Fruit fly (Drosophila melanogaster) whole organism, pupa: ENCODE measurements around the gene cDIP.

Experiments used
- CG10348 ChIP-seq: fragments of 200-800 bp; sonication (Bioruptor generic); IDR thresholded peaks from 2 replicates; pipeline ENCODE4 v1.3.6; 2022; ENCODE audit warnings: missing biosample characterization, missing genetic modification characterization
- CG12605 ChIP-seq: fragments of 200-800 bp; sonication (Bioruptor generic); IDR thresholded peaks from 2 replicates; pipeline ENCODE4 v1.3.6; 2022; ENCODE audit warnings: missing biosample characterization, missing genetic modification characterization
- CG13204 ChIP-seq: fragments of 200-800 bp; sonication (Bioruptor generic); optimal IDR thresholded peaks from 2 replicates; lab custom pipeline; 2018; ENCODE audit warnings: missing biosample characterization, mild to moderate bottlenecking, missing genetic modification characterization, moderate library complexity
- CG14655 ChIP-seq: fragments of 200-800 bp; sonication (Bioruptor generic); optimal IDR thresholded peaks from 3 replicates; lab custom pipeline; 2017; ENCODE audit warnings: mild to moderate bottlenecking, missing biosample characterization, missing genetic modification reagents, missing genetic modification characterization
- CG15710 ChIP-seq: fragments of 200-800 bp; sonication (Bioruptor generic); optimal IDR thresholded peaks from 2 replicates; lab custom pipeline; 2018; ENCODE audit warnings: missing biosample characterization, mild to moderate bottlenecking, missing genetic modification characterization, moderate library complexity
- CG17806 ChIP-seq: fragments of 200-800 bp; sonication (Bioruptor generic); optimal IDR thresholded peaks from 2 replicates; lab custom pipeline; 2018; ENCODE audit warnings: missing biosample characterization, mild to moderate bottlenecking, missing genetic modification characterization, moderate library complexity
- CG32121 ChIP-seq: fragments of 200-800 bp; sonication (Bioruptor generic); IDR thresholded peaks from 2 replicates; pipeline ENCODE4 v1.3.6; 2022; ENCODE audit warnings: missing biosample characterization, missing genetic modification characterization
- CG34367 ChIP-seq: fragments of 200-800 bp; sonication (Bioruptor generic); optimal IDR thresholded peaks from 2 replicates; lab custom pipeline; 2018; ENCODE audit warnings: missing biosample characterization, mild to moderate bottlenecking, missing genetic modification characterization
- CG4496 ChIP-seq: fragments of 200-800 bp; sonication (Bioruptor generic); IDR thresholded peaks from 3 replicates; pipeline ENCODE4 v1.3.6; 2022; ENCODE audit warnings: missing biosample characterization, missing genetic modification characterization
- CG8159 ChIP-seq: fragments of 200-800 bp; sonication (Bioruptor generic); optimal IDR thresholded peaks from 3 replicates; lab custom pipeline; 2018; ENCODE audit warnings: missing biosample characterization, mild to moderate bottlenecking, missing genetic modification characterization, moderate library complexity
- CG8301 ChIP-seq: fragments of 200-800 bp; sonication (Bioruptor generic); optimal IDR thresholded peaks from 2 replicates; lab custom pipeline; 2018; ENCODE audit warnings: missing biosample characterization, mild to moderate bottlenecking, missing genetic modification characterization
- CG9948 ChIP-seq: fragments of 200-800 bp; sonication (Bioruptor generic); optimal IDR thresholded peaks from 2 replicates; lab custom pipeline; 2018; ENCODE audit warnings: missing biosample characterization, mild to moderate bottlenecking, missing genetic modification characterization, moderate library complexity
- D1 ChIP-seq: fragments of 200-800 bp; sonication (Bioruptor generic); optimal IDR thresholded peaks from 2 replicates; lab custom pipeline; 2018; ENCODE audit warnings: missing biosample characterization, mild to moderate bottlenecking, missing genetic modification characterization, moderate library complexity
- EcR ChIP-seq: fragments of 200-800 bp; sonication (Bioruptor generic); optimal IDR thresholded peaks from 3 replicates; lab custom pipeline; 2019; ENCODE audit warnings: missing biosample characterization, missing genetic modification characterization, mild to moderate bottlenecking, moderate library complexity, missing genetic modification reagents
- Ets98B ChIP-seq: fragments of 200-800 bp; sonication (Bioruptor generic); IDR thresholded peaks from 2 replicates; pipeline ENCODE4 v1.3.6; 2022; ENCODE audit warnings: missing biosample characterization, missing genetic modification characterization
- Pif1A ChIP-seq: fragments of 200-800 bp; sonication (Bioruptor generic); optimal IDR thresholded peaks from 3 replicates; lab custom pipeline; 2016; ENCODE audit warnings: missing biosample characterization, missing genetic modification characterization
- Pif1B ChIP-seq: fragments of 200-800 bp; sonication (Bioruptor generic); optimal IDR thresholded peaks from 3 replicates; lab custom pipeline; 2016; ENCODE audit warnings: missing biosample characterization, missing genetic modification characterization
- Snoo ChIP-seq: fragments of 200-800 bp; sonication (Bioruptor generic); optimal IDR thresholded peaks from 3 replicates; lab custom pipeline; 2017; ENCODE audit warnings: missing biosample characterization, mild to moderate bottlenecking, missing genetic modification characterization, inconsistent platforms
- fd96Ca ChIP-seq: fragments of 200-800 bp; sonication (Bioruptor generic); IDR thresholded peaks from 3 replicates; pipeline ENCODE4 v1.3.6; 2022; ENCODE audit warnings: missing biosample characterization, missing genetic modification characterization
- gl ChIP-seq: fragments of 200-800 bp; sonication (Bioruptor generic); optimal IDR thresholded peaks from 2 replicates; lab custom pipeline; 2018; ENCODE audit warnings: missing biosample characterization, mild to moderate bottlenecking, missing genetic modification characterization
- rn ChIP-seq: fragments of 200-800 bp; sonication (Bioruptor generic); IDR thresholded peaks from 2 replicates; pipeline ENCODE4 v1.3.6; 2022; ENCODE audit warnings: missing biosample characterization, missing genetic modification characterization

cDIP gene

DNA sequence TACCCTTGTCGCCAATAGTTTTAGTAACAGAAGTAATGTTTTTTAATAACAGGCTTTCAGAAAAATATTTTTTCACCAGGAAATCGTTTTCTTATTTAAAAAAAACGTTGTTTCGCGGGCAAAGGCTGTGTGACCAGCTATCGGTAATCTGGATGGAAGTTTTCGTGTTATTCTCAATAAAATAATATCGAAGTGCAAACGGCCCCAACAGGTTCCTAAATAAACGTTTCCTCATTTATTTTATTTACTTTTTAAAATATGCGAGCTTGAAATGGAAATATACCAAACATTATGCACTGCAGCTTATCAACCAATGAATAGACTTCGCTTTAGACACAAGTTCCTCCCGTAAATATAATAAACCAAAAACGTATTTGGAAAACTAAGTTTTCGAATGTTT, 30.8 kb downstream of the cDIP start, which contains the start of gene Ice2:
Gene Ice2, plus strand, starts transcription at position 167 of the 400 bp plus-strand sequence.
- no peak for TF ChIP-seq CG8301 (tag; lab: Kevin White, UChicago)
- TF ChIP-seq Pif1B: no peak
- TF ChIP-seq CG32121 (GFP tag; lab: Robert Waterston, UW): no peak
- no peak for TF ChIP-seq Pif1A
- TF ChIP-seq CG8159 (tag; lab: Kevin White, UChicago): no peak
- TF ChIP-seq D1 (tag; lab: Kevin White, UChicago): no peak
- TF ChIP-seq Snoo (tag; lab: Kevin White, UChicago): no peak
- no peak for TF ChIP-seq CG34367
- TF ChIP-seq CG9948 (tag; lab: Kevin White, UChicago): no peak
- no peak for TF ChIP-seq rn (GFP tag; lab: Robert Waterston, UW)
- TF ChIP-seq fd96Ca (GFP tag; lab: Robert Waterston, UW): no peak
- no peak for TF ChIP-seq CG13204 (GFP tag; lab: Kevin White, UChicago)
- no peak for TF ChIP-seq CG15710 (tag; lab: Kevin White, UChicago)
- no peak for TF ChIP-seq gl (tag; lab: Kevin White, UChicago)
- no peak for TF ChIP-seq CG14655 (GFP tag; lab: Kevin White, UChicago)
- no peak for TF ChIP-seq CG10348

dm6 chr3R:21129617-21130016, 31.3 kb downstream of the cDIP start, which contains the start of gene Obp93a:
TSS of gene Obp93a (minus strand) at chr3R:21129717.
- TF ChIP-seq EcR (GFP tag; lab: Kevin White, UChicago) (no peak), Ets98B (no peak), CG10348 (no peak), D1 (tag; lab: Kevin White, UChicago) (no peak), CG14655 (GFP tag; lab: Kevin White, UChicago) (no peak)

DNA sequence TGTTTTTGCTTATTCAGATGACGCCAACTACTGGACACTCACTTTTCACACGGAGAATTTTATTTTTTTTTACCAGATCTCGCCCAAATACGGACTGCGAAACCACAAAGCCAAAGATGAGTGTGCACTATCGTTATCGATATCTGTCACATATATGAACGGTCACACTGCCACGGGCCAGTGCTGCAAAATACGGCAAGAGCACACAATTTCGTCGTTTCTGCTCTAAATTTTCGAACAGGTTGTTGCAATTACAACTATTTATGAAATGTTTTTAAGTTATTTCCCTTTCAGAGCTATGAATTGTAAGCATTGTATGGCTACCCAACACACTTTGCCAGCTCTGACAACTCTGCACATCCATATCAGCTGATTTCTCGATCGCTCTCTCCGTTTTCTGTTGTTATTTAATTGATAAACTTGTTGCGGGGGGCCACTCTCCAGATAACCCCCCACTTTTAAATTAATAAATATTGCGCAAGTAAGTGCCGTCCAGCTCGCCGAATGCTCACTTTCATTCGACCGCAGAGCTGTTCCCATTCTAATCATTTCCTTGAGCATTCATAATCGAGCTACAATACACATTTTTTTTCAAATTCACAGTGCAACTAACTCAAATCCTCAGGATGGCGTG, 33.4 kb downstream of the cDIP start, which contains the start of the genes slmb and CG5793:
Gene slmb, minus strand, starts transcription at position 134 of the 634 bp plus-strand sequence.
Gene CG5793, plus strand, starts transcription at position 222 of the 634 bp plus-strand sequence.
- TF ChIP-seq CG34367 (no peak), fd96Ca (GFP tag; lab: Robert Waterston, UW) (peak; percentile 12; the same call in 1 of the 3 replicates), CG4496 (GFP tag; lab: Robert Waterston, UW) (peak; percentile 77; the same call in 2 of the 3 replicates), CG32121 (GFP tag; lab: Robert Waterston, UW) (peak; percentile 27; the same call in 1 of the 2 replicates), Ets98B (peak; percentile 34; the same call in 1 of the 2 replicates), EcR (GFP tag; lab: Kevin White, UChicago) (no peak), Snoo (tag; lab: Kevin White, UChicago) (peak; percentile 53), Pif1B (no peak), D1 (tag; lab: Kevin White, UChicago) (no peak), CG15710 (tag; lab: Kevin White, UChicago) (peak; percentile 13), CG9948 (tag; lab: Kevin White, UChicago) (no peak)

dm6 chr3R:21126673-21127284, 34.1 kb downstream of the cDIP start:
- TF ChIP-seq gl (tag; lab: Kevin White, UChicago) (no peak), D1 (tag; lab: Kevin White, UChicago) (no peak), EcR (GFP tag; lab: Kevin White, UChicago) (peak; percentile 66), CG34367 (no peak), CG8301 (tag; lab: Kevin White, UChicago) (no peak), CG14655 (GFP tag; lab: Kevin White, UChicago) (no peak), CG12605 (GFP tag; lab: Robert Waterston, UW) (no peak), Pif1A (no peak)

- no peak for TF ChIP-seq CG8301 (tag; lab: Kevin White, UChicago)
- TF ChIP-seq EcR (GFP tag; lab: Kevin White, UChicago): peak; percentile 96
These were observed 36.7 kb downstream of the cDIP start for dm6 chr3R:21124225-21124624.

- TF ChIP-seq CG13204 (GFP tag; lab: Kevin White, UChicago): no peak
- peak; percentile 20 for TF ChIP-seq CG9948 (tag; lab: Kevin White, UChicago)
- no peak; the same call in 1 of the 2 replicates for TF ChIP-seq CG12605 (GFP tag; lab: Robert Waterston, UW)
- TF ChIP-seq rn (GFP tag; lab: Robert Waterston, UW): no peak
- peak; percentile 44 for TF ChIP-seq Ets98B
- TF ChIP-seq Pif1B: no peak
- TF ChIP-seq CG8159 (tag; lab: Kevin White, UChicago): no peak
- TF ChIP-seq EcR (GFP tag; lab: Kevin White, UChicago): no peak
- no peak for TF ChIP-seq gl (tag; lab: Kevin White, UChicago)
- no peak for TF ChIP-seq CG32121 (GFP tag; lab: Robert Waterston, UW)
- no peak; the same call in 2 of the 3 replicates for TF ChIP-seq fd96Ca (GFP tag; lab: Robert Waterston, UW)
- peak; percentile 43 for TF ChIP-seq CG8301 (tag; lab: Kevin White, UChicago)
- no peak for TF ChIP-seq CG10348
- no peak for TF ChIP-seq D1 (tag; lab: Kevin White, UChicago)
- TF ChIP-seq Snoo (tag; lab: Kevin White, UChicago): peak; percentile 5
- TF ChIP-seq Pif1A: no peak
- TF ChIP-seq CG14655 (GFP tag; lab: Kevin White, UChicago): no peak
- TF ChIP-seq CG34367: no peak
- TF ChIP-seq CG17806 (tag; lab: Kevin White, UChicago): peak; percentile 45
- TF ChIP-seq CG15710 (tag; lab: Kevin White, UChicago): peak; percentile 9
- 0 out of 3 replicates have a peak, but pooled peaks have one; percentile 47 for TF ChIP-seq CG4496 (GFP tag; lab: Robert Waterston, UW)
These were observed 42.1 kb downstream of the cDIP start, which contains the start of gene Bdbt for dm6 chr3R:21118784-21119183. TSS of gene Bdbt (minus strand) at chr3R:21118856.
